Fruit fly (Drosophila melanogaster) S2 (cell line): ENCODE measurements around the gene CG15646.

Source experiments
- CG8478 ChIP-seq: fragments of >200 bp; optimal IDR thresholded peaks from 2 replicates; lab custom pipeline; 2018
- CTCF ChIP-seq, 2 experiments: fragments of >200 bp; optimal IDR thresholded peaks; 2 replicates each; lab custom pipeline; 2018

CG15646 gene

dm6 chrX:15620439-15621227 lies 50.2 kb downstream of the CG15646 start:
- TF ChIP-seq CTCF (optimal IDR thresholded peaks at IDR 0.05; lab: Kevin White, UChicago): no peak
- no peak for TF ChIP-seq CG8478 (lab: Kevin White, UChicago)

DNA sequence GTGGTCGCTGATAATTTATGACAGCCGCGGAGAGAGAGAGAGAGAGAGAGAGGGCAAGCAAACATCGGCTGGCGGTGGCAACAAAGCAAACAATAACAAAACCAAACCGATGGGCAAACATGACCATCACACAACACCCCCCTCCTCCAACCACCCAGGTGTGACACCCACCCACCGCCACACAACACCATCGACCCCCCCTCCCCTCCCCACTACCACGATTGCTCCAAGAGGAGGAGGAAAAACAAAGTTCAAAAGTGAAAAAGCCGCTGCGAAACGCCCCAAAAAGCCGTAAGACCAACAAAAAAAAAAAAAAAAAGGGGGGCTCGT lies 51.2 kb downstream of the CG15646 start:
- no peak for TF ChIP-seq CG8478 (lab: Kevin White, UChicago)
- TF ChIP-seq CTCF (optimal IDR thresholded peaks at IDR 0.05; lab: Kevin White, UChicago): no peak

DNA sequence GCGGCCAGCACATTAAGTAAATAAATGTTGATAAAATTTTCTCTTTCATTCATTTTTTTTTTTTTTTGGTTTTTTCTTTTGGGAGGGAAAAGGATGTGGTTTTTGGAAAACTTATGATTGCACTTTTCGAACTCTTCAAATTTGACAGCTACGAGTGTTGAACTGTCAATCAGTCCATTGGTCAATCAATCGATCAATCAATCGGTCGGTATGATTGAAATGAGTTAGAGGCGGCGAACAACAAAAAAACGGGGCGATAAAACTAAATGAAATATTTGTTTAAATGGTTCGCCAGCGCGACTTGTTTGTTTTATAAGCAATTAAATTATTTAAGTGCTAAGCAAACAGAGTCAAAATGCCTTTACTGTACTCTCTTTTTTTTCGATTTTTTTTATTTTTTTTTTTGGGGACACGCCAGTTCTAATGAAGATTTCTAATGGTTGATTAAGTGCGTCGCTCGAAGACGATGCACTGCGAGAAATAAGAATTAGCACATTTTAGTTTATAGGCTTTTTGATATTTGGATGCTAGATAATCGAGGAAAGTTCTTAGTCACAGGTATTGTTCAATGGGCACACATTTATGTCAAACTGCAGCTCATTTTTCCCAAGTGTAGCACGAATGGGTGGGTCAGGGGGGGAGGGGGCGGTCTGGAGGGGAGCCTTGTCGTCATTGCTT lies 51.7 kb downstream of the CG15646 start:
- TF ChIP-seq CG8478 (lab: Kevin White, UChicago) (no peak), CTCF (optimal IDR thresholded peaks at IDR 0.05; lab: Kevin White, UChicago) (no peak)

- no peak for TF ChIP-seq CTCF (optimal IDR thresholded peaks at IDR 0.05; lab: Kevin White, UChicago)
- no peak for TF ChIP-seq CG8478 (lab: Kevin White, UChicago)
Measured at dm6 chrX:15617916-15618315, 52.9 kb downstream of the CG15646 start.
